Fruit fly (Drosophila melanogaster): ENCODE measurements around the gene Ns3.

Ns3 gene

DNA sequence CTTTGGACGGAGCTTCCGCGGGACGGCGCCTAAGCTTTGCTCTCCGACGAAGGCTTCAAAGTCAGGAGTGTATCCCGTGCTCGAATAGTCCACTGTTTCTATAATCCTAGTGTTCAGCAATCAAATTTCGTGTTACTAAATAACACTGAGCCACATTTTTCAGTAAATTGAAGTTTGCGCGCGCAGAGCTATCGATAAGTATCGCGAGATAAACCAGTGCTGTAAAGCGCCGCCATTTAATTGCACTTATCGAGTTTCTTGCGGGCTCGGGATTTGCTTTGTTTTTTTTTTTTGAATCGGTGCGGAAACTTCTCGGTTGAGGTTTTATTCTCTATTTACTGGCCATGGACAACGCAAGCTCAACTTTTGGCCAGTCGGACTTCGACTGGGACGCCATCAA is 12.8 kb upstream of the Ns3 start, which contains the start of the genes Rab27 and mei-38 (continued):
- TF ChIP-seq CG3847 (GFP tag; IDR thresholded peaks at IDR 0.05): peak; percentile 52
- TF ChIP-seq ken (GFP tag; IDR thresholded peaks at IDR 0.05): 0 out of 3 replicates have a peak, but pooled peaks have one; percentile 48
- TF ChIP-seq CG11695 (GFP tag; IDR thresholded peaks at IDR 0.05): no peak
- TF ChIP-seq repo (GFP tag; optimal IDR thresholded peaks at IDR 0.05): peak; percentile 5
- TF ChIP-seq slbo (GFP tag; IDR thresholded peaks at IDR 0.05): peak; percentile 57; the same call in 1 of the 2 replicates
- no peak for TF ChIP-seq seq (GFP tag; IDR thresholded peaks at IDR 0.05)
- TF ChIP-seq CG11560 (tag; IDR thresholded peaks at IDR 0.05): no peak
- no peak for TF ChIP-seq schlank (tag; optimal IDR thresholded peaks at IDR 0.05)
- TF ChIP-seq Bdp1 (GFP tag; optimal IDR thresholded peaks at IDR 0.05): peak; percentile 22
- peak; percentile 59 for TF ChIP-seq Sin3A (optimal IDR thresholded peaks at IDR 0.05)
- no peak for TF ChIP-seq Poxn (GFP tag; IDR thresholded peaks at IDR 0.05)
- no peak for TF ChIP-seq CG6813 (GFP tag; optimal IDR thresholded peaks at IDR 0.05)
- TF ChIP-seq zfh2 (GFP tag; optimal IDR thresholded peaks at IDR 0.05): peak; percentile 53
- TF ChIP-seq Blimp-1 (GFP tag; optimal IDR thresholded peaks at IDR 0.05): no peak
- no peak for TF ChIP-seq tup (GFP tag; optimal IDR thresholded peaks at IDR 0.05)
- peak; percentile 33 for TF ChIP-seq trem (tag; optimal IDR thresholded peaks at IDR 0.05)
- TF ChIP-seq eyg (GFP tag; optimal IDR thresholded peaks at IDR 0.05): no peak
- no peak for TF ChIP-seq Nf-YB (GFP tag; optimal IDR thresholded peaks at IDR 0.05)
- peak; percentile 14 for TF ChIP-seq CG1647 (GFP tag; optimal IDR thresholded peaks at IDR 0.05)
- TF ChIP-seq CG4730 (GFP tag; IDR thresholded peaks at IDR 0.05): no peak
- TF ChIP-seq cad (GFP tag; optimal IDR thresholded peaks at IDR 0.05): no peak
- TF ChIP-seq pan (optimal IDR thresholded peaks at IDR 0.05): no peak
- TF ChIP-seq pan (GFP tag; optimal IDR thresholded peaks at IDR 0.05 in 1 of 2, IDR thresholded peaks at IDR 0.05 in 1 of 2): peak in 1 of 2 experiments; percentile 19
- no peak for TF ChIP-seq CG1602 (GFP tag; optimal IDR thresholded peaks at IDR 0.05)
- no peak for TF ChIP-seq az2 (GFP tag; optimal IDR thresholded peaks at IDR 0.05)
- TF ChIP-seq Awh (GFP tag; IDR thresholded peaks at IDR 0.05): no peak
- TF ChIP-seq CG12769 (tag; optimal IDR thresholded peaks at IDR 0.05): no peak
- no peak for TF ChIP-seq CG10654 (GFP tag; optimal IDR thresholded peaks at IDR 0.05)
- peak; percentile 82 for TF ChIP-seq amos (GFP tag; IDR thresholded peaks at IDR 0.05; ENCODE audit: partially characterized antibody)
- TF ChIP-seq CG3838 (GFP tag; optimal IDR thresholded peaks at IDR 0.05): no peak
- peak; percentile 57 for TF ChIP-seq vvl (GFP tag; IDR thresholded peaks at IDR 0.05)
- TF ChIP-seq CG7786 (GFP tag; optimal IDR thresholded peaks at IDR 0.05): peak; percentile 36
- TF ChIP-seq Sry-β (GFP tag; optimal IDR thresholded peaks at IDR 0.05): no peak
- no peak for TF ChIP-seq CG32532 (GFP tag; IDR thresholded peaks at IDR 0.05)
- no peak for TF ChIP-seq CG17359 (tag; optimal IDR thresholded peaks at IDR 0.05)
- TF ChIP-seq CG34376 (GFP tag; optimal IDR thresholded peaks at IDR 0.05): no peak
- TF ChIP-seq sr (GFP tag; IDR thresholded peaks at IDR 0.05): no peak
- TF ChIP-seq Fer1 (GFP tag; optimal IDR thresholded peaks at IDR 0.05): peak; percentile 9
- TF ChIP-seq CG43689 (GFP tag; IDR thresholded peaks at IDR 0.05): no peak
- no peak for TF ChIP-seq bowl (GFP tag; IDR thresholded peaks at IDR 0.05)
- TF ChIP-seq ap (GFP tag; IDR thresholded peaks at IDR 0.05): no peak
- TF ChIP-seq Ets65A (GFP tag): peak; percentile 70
- no peak for TF ChIP-seq cas (GFP tag; IDR thresholded peaks at IDR 0.05)
- TF ChIP-seq dati (GFP tag; IDR thresholded peaks at IDR 0.05): no peak
- TF ChIP-seq ems (GFP tag; optimal IDR thresholded peaks at IDR 0.05): no peak
- TF ChIP-seq CG10209 (GFP tag; optimal IDR thresholded peaks at IDR 0.05): no peak
- TF ChIP-seq CG1233 (GFP tag; optimal IDR thresholded peaks at IDR 0.05): no peak
- peak; percentile 2 for TF ChIP-seq CG18599 (GFP tag; optimal IDR thresholded peaks at IDR 0.05)
- TF ChIP-seq CG9876 (GFP tag; optimal IDR thresholded peaks at IDR 0.05): no peak
- no peak for TF ChIP-seq Hr3 (GFP tag; optimal IDR thresholded peaks at IDR 0.05)
- TF ChIP-seq Ptx1 (GFP tag; IDR thresholded peaks at IDR 0.05): 0 out of 2 replicates have a peak, but pooled peaks have one; percentile 11
- TF ChIP-seq H15 (GFP tag; IDR thresholded peaks at IDR 0.05): no peak
- no peak for TF ChIP-seq CG12071 (GFP tag; optimal IDR thresholded peaks at IDR 0.05)

Data from whole organism, embryonic.